Fruit fly (Drosophila melanogaster) whole organism, embryonic: ENCODE data around the gene Nepl21.

Experiments
- CG18764 ChIP-seq: fragments of 200-800 bp; sonication (Bioruptor generic); optimal IDR thresholded peaks from 3 replicates; lab custom pipeline; 2016; ENCODE audit warnings: missing biosample characterization, missing genetic modification characterization
- CG31441 ChIP-seq: fragments of 200-800 bp; sonication (Bioruptor generic); IDR thresholded peaks from 2 replicates; pipeline ENCODE4 v1.3.6; 2022; ENCODE audit warnings: missing biosample characterization, missing genetic modification characterization
- CTCF ChIP-seq: fragments of 200-800 bp; sonication (Bioruptor generic); optimal IDR thresholded peaks from 2 replicates; lab custom pipeline; 2017; ENCODE audit warnings: missing biosample characterization, mild to moderate bottlenecking, missing genetic modification characterization, moderate library complexity
- Mrtf ChIP-seq: fragments of 200-800 bp; sonication (Bioruptor generic); IDR thresholded peaks from 3 replicates; pipeline ENCODE4 v1.3.6; 2022; ENCODE audit warnings: missing biosample characterization, missing genetic modification characterization
- Nf-YA ChIP-seq: fragments of 200-800 bp; sonication (Bioruptor generic); IDR thresholded peaks from 2 replicates; pipeline ENCODE4 v1.3.6; 2022; ENCODE audit warnings: missing biosample characterization, missing genetic modification characterization
- abd-A ChIP-seq: fragments of 200-800 bp; sonication (Bioruptor generic); optimal IDR thresholded peaks from 3 replicates; lab custom pipeline; 2019; ENCODE audit warnings: missing biosample characterization, mild to moderate bottlenecking, missing genetic modification characterization, moderate library complexity
- fd96Cb ChIP-seq: fragments of 200-800 bp; sonication (Bioruptor generic); optimal IDR thresholded peaks from 2 replicates; lab custom pipeline; 2018; ENCODE audit warnings: missing biosample characterization, mild to moderate bottlenecking, missing genetic modification characterization, moderate library complexity
- gcm2 ChIP-seq: fragments of 200-800 bp; sonication (Bioruptor generic); optimal IDR thresholded peaks from 2 replicates; lab custom pipeline; 2016; ENCODE audit warnings: missing biosample characterization, missing genetic modification characterization
- psq ChIP-seq: fragments of 200-800 bp; sonication (Bioruptor generic); optimal IDR thresholded peaks from 2 replicates; lab custom pipeline; 2017; ENCODE audit warnings: missing biosample characterization, missing genetic modification characterization
- row ChIP-seq: fragments of 200-800 bp; sonication (Bioruptor generic); IDR thresholded peaks from 3 replicates; pipeline ENCODE4 v1.3.6; 2022; ENCODE audit warnings: missing biosample characterization, missing genetic modification characterization
- sr ChIP-seq: fragments of 200-800 bp; sonication (Bioruptor generic); IDR thresholded peaks from 3 replicates; pipeline ENCODE4 v1.3.6; 2022; ENCODE audit warnings: missing biosample characterization, missing genetic modification characterization
- tin ChIP-seq: fragments of 200-800 bp; sonication (Bioruptor generic); optimal IDR thresholded peaks from 3 replicates; lab custom pipeline; 2016; ENCODE audit warnings: missing biosample characterization, missing genetic modification characterization
- twi ChIP-seq: fragments of 200-800 bp; optimal IDR thresholded peaks from 2 replicates; lab custom pipeline; 2019; ENCODE audit warnings: missing biosample characterization, mild to moderate bottlenecking, missing genetic modification characterization, moderate library complexity
- vnd ChIP-seq: fragments of 200-800 bp; sonication (Bioruptor generic); IDR thresholded peaks from 3 replicates; pipeline ENCODE4 v1.3.6; 2022; ENCODE audit warnings: missing biosample characterization, missing genetic modification characterization; ENCODE audit not compliant: partially characterized antibody

dm6 chr3R:28895014-28895413 is 11.5 kb downstream of the Nepl21 start:
- no peak for TF ChIP-seq fd96Cb (tag; lab: Kevin White, UChicago)
- no peak for TF ChIP-seq psq (GFP tag; lab: Kevin White, UChicago)
- no peak for TF ChIP-seq CG18764
- no peak for TF ChIP-seq sr
- no peak for TF ChIP-seq tin (GFP tag; lab: Kevin White, UChicago)
- TF ChIP-seq CG31441 = no peak
- TF ChIP-seq row (GFP tag; lab: Robert Waterston, UW) = no peak
- TF ChIP-seq vnd (GFP tag; lab: Robert Waterston, UW) = no peak
- TF ChIP-seq abd-A (tag; lab: Kevin White, UChicago) = no peak
- TF ChIP-seq twi (tag; lab: Kevin White, UChicago) = no peak
- TF ChIP-seq Mrtf (GFP tag; lab: Robert Waterston, UW) = no peak
- TF ChIP-seq CTCF (GFP tag; lab: Kevin White, UChicago) = no peak
- no peak for TF ChIP-seq gcm2
- no peak for TF ChIP-seq Nf-YA (GFP tag; lab: Robert Waterston, UW)
